Worm (Caenorhabditis elegans) whole organism, mixed stage, embryonic: ENCODE data around the gene lgg-1.

Experiments
- M03D4.4 ChIP-seq: sonication (generic microtip); optimal IDR thresholded peaks from 2 replicates; lab custom pipeline; 2017; ENCODE audit warnings: mild to moderate bottlenecking, missing genetic modification characterization, missing compliant biosample characterization
- bed-3 ChIP-seq: fragments of 200-800 bp; sonication (Bioruptor generic); optimal IDR thresholded peaks from 3 replicates; lab custom pipeline; 2018; ENCODE audit warnings: mild to moderate bottlenecking, missing genetic modification characterization, moderate library complexity, missing compliant biosample characterization
- blmp-1 ChIP-seq: fragments of 150-350 bp; optimal IDR thresholded peaks from 2 replicates; lab custom pipeline; 2014; ENCODE audit warnings: missing biosample characterization, missing genetic modification characterization
- ceh-39 ChIP-seq: fragments of 150-350 bp; optimal IDR thresholded peaks from 2 replicates; lab custom pipeline; 2014; ENCODE audit warnings: missing biosample characterization, missing genetic modification characterization
- ceh-43 ChIP-seq: fragments of 200-800 bp; sonication (Bioruptor generic); optimal IDR thresholded peaks from 2 replicates; lab custom pipeline; 2018; ENCODE audit warnings: mild to moderate bottlenecking, missing genetic modification characterization, moderate library complexity, missing compliant biosample characterization
- ceh-83 ChIP-seq: fragments of 200-800 bp; sonication (Bioruptor generic); optimal IDR thresholded peaks from 2 replicates; lab custom pipeline; 2018; ENCODE audit warnings: mild to moderate bottlenecking, missing genetic modification characterization, missing compliant biosample characterization
- ces-1 ChIP-seq: fragments of 150-350 bp; optimal IDR thresholded peaks from 2 replicates; lab custom pipeline; 2014; ENCODE audit warnings: missing biosample characterization, missing genetic modification reagents, missing genetic modification characterization
- cnd-1 ChIP-seq: fragments of 200-800 bp; sonication (Bioruptor generic); optimal IDR thresholded peaks from 2 replicates; lab custom pipeline; 2018; ENCODE audit warnings: mild to moderate bottlenecking, missing genetic modification characterization, missing compliant biosample characterization
- drap-1 ChIP-seq: fragments of 200-800 bp; sonication (Bioruptor generic); optimal IDR thresholded peaks from 3 replicates; lab custom pipeline; 2018; ENCODE audit warnings: mild to moderate bottlenecking, missing genetic modification characterization, missing compliant biosample characterization
- elt-1 ChIP-seq: sonication (generic microtip); optimal IDR thresholded peaks from 2 replicates; lab custom pipeline; 2017; ENCODE audit warnings: missing genetic modification characterization, mild to moderate bottlenecking, missing compliant biosample characterization, antibody characterized with exemption, moderate library complexity, borderline replicate concordance; ENCODE audit not compliant: insufficient read depth
- elt-3 ChIP-seq: fragments of 150-350 bp; optimal IDR thresholded peaks from 2 replicates; lab custom pipeline; 2014; ENCODE audit warnings: missing biosample characterization, missing genetic modification characterization
- flh-1 ChIP-seq: fragments of 200-800 bp; sonication (Bioruptor generic); optimal IDR thresholded peaks from 2 replicates; lab custom pipeline; 2018; ENCODE audit warnings: mild to moderate bottlenecking, missing genetic modification characterization, moderate library complexity, missing compliant biosample characterization
- ham-2 ChIP-seq: fragments of 200-800 bp; sonication (Bioruptor generic); optimal IDR thresholded peaks from 2 replicates; lab custom pipeline; 2018; ENCODE audit warnings: mild to moderate bottlenecking, missing genetic modification characterization, missing compliant biosample characterization
- hlh-1 ChIP-seq: fragments of 150-350 bp; optimal IDR thresholded peaks from 2 replicates; lab custom pipeline; 2014; ENCODE audit warnings: missing biosample characterization, missing genetic modification reagents, missing genetic modification characterization
- lin-13 ChIP-seq: fragments of 150-350 bp; optimal IDR thresholded peaks from 2 replicates; lab custom pipeline; 2014; ENCODE audit warnings: missing biosample characterization, missing genetic modification characterization
- lin-32 ChIP-seq: fragments of 200-800 bp; sonication (Bioruptor generic); optimal IDR thresholded peaks from 2 replicates; lab custom pipeline; 2018; ENCODE audit warnings: mild to moderate bottlenecking, missing genetic modification characterization, missing compliant biosample characterization
- lsy-2 ChIP-seq: fragments of 150-350 bp; optimal IDR thresholded peaks from 2 replicates; lab custom pipeline; 2014; ENCODE audit warnings: missing biosample characterization, missing genetic modification characterization
- mab-5 ChIP-seq: fragments of 150-350 bp; optimal IDR thresholded peaks from 2 replicates; lab custom pipeline; 2014; ENCODE audit warnings: missing biosample characterization, missing genetic modification characterization
- mep-1 ChIP-seq: fragments of 150-350 bp; optimal IDR thresholded peaks from 2 replicates; lab custom pipeline; 2017; ENCODE audit warnings: missing biosample characterization, missing genetic modification reagents, missing genetic modification characterization, inconsistent platforms
- mls-2 ChIP-seq: sonication (generic microtip); optimal IDR thresholded peaks from 2 replicates; lab custom pipeline; 2016; ENCODE audit warnings: mild to moderate bottlenecking, missing genetic modification characterization, moderate library complexity, missing compliant biosample characterization
- nhr-12 ChIP-seq: fragments of 150-350 bp; optimal IDR thresholded peaks from 2 replicates; lab custom pipeline; 2014; ENCODE audit warnings: missing biosample characterization, missing genetic modification characterization
- nhr-2 ChIP-seq: fragments of 150-350 bp; optimal IDR thresholded peaks from 2 replicates; lab custom pipeline; 2014; ENCODE audit warnings: missing biosample characterization, missing genetic modification characterization
- nhr-237 ChIP-seq: fragments of 150-350 bp; optimal IDR thresholded peaks from 2 replicates; lab custom pipeline; 2014; ENCODE audit warnings: missing biosample characterization, missing genetic modification characterization
- nhr-28 ChIP-seq: fragments of 150-350 bp; optimal IDR thresholded peaks from 2 replicates; lab custom pipeline; 2014; ENCODE audit warnings: missing biosample characterization, missing genetic modification characterization
- nhr-76 ChIP-seq: sonication (generic microtip); optimal IDR thresholded peaks from 2 replicates; lab custom pipeline; 2017; ENCODE audit warnings: missing biosample characterization, missing genetic modification characterization
- pha-4 ChIP-seq: fragments of 150-350 bp; optimal IDR thresholded peaks from 2 replicates; lab custom pipeline; 2018; ENCODE audit warnings: missing biosample characterization, missing genetic modification reagents, missing genetic modification characterization
- sem-2 ChIP-seq: fragments of 200-800 bp; sonication (Bioruptor generic); optimal IDR thresholded peaks from 2 replicates; lab custom pipeline; 2018; ENCODE audit warnings: mild to moderate bottlenecking, missing genetic modification characterization, missing compliant biosample characterization
- snpc-4 ChIP-seq: fragments of 150-350 bp; optimal IDR thresholded peaks from 2 replicates; lab custom pipeline; 2014; ENCODE audit warnings: missing biosample characterization, missing genetic modification characterization
- sptf-1 ChIP-seq: sonication (generic microtip); optimal IDR thresholded peaks from 2 replicates; lab custom pipeline; 2017; ENCODE audit warnings: mild to moderate bottlenecking, missing genetic modification characterization, moderate library complexity, missing compliant biosample characterization
- tbx-8 ChIP-seq: fragments of 200-800 bp; sonication (Bioruptor generic); optimal IDR thresholded peaks from 2 replicates; lab custom pipeline; 2018; ENCODE audit warnings: mild to moderate bottlenecking, missing genetic modification characterization, moderate library complexity, missing compliant biosample characterization
- unc-120 ChIP-seq: sonication (generic microtip); optimal IDR thresholded peaks from 2 replicates; lab custom pipeline; 2017; ENCODE audit warnings: missing genetic modification characterization, missing compliant biosample characterization; ENCODE audit not compliant: poor library complexity, severe bottlenecking
- unc-39 ChIP-seq: fragments of 150-350 bp; optimal IDR thresholded peaks from 2 replicates; lab custom pipeline; 2014; ENCODE audit warnings: missing biosample characterization, missing genetic modification characterization
- unc-62 ChIP-seq: fragments of 150-350 bp; optimal IDR thresholded peaks from 2 replicates; lab custom pipeline; 2014; ENCODE audit warnings: missing biosample characterization, missing genetic modification reagents, missing genetic modification characterization
- zip-8 ChIP-seq: fragments of 150-350 bp; optimal IDR thresholded peaks from 2 replicates; lab custom pipeline; 2014; ENCODE audit warnings: missing biosample characterization, missing genetic modification characterization
- ztf-11 ChIP-seq: fragments of 150-350 bp; optimal IDR thresholded peaks from 2 replicates; lab custom pipeline; 2014; ENCODE audit warnings: missing biosample characterization, missing genetic modification characterization

Gene lgg-1

DNA sequence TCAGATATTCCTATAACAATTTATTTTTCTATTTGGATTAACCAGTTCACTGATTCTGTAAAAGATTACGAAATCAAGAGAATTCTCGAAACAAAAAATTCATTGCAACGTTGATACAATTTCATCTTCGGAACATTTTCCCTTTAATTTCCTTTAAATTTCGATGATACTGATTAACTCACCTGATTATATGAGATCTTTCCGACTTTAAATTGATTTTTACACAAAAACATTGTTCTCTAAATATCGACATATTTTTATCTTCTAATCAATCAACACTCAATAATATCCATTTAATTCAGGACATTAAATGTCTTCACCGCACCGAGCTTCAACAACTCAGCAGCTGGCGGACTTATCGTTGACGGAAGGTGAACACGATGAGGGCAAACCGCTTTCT, 23.5 kb upstream of the lgg-1 start, which contains the start of gene lin-23:
lin-23 (plus strand) TSS at position 301 of the 400 bp plus-strand sequence.
- no peak for TF ChIP-seq nhr-2 (tag; lab: Kevin White, UChicago)
- TF ChIP-seq nhr-12 (tag; lab: Kevin White, UChicago), result no peak
- no peak for TF ChIP-seq ztf-11 (tag; lab: Kevin White, UChicago)
- no peak for TF ChIP-seq mep-1 (tag; lab: Kevin White, UChicago)
- no peak for TF ChIP-seq bed-3 (GFP tag; lab: Kevin White, UChicago)
- no peak for TF ChIP-seq nhr-76
- no peak for TF ChIP-seq elt-3 (tag; lab: Kevin White, UChicago)
- no peak for TF ChIP-seq hlh-1 (tag; lab: Kevin White, UChicago)
- no peak for TF ChIP-seq zip-8 (tag; lab: Kevin White, UChicago)
- TF ChIP-seq sem-2, result no peak
- TF ChIP-seq nhr-28 (tag; lab: Kevin White, UChicago), result no peak
- no peak for TF ChIP-seq unc-39 (tag; lab: Kevin White, UChicago)
- no peak for TF ChIP-seq snpc-4 (tag; lab: Kevin White, UChicago)
- no peak for TF ChIP-seq flh-1 (GFP tag; lab: Kevin White, UChicago)
- TF ChIP-seq ces-1 (GFP tag; lab: Kevin White, UChicago), result no peak
- TF ChIP-seq unc-62, result no peak
- TF ChIP-seq nhr-237 (tag; lab: Kevin White, UChicago), result no peak
- no peak for TF ChIP-seq unc-120 (tag; lab: Kevin White, UChicago)
- TF ChIP-seq, all 35 proteins: peak for 0

ce11 chrII:6370110-6370509, 22.6 kb upstream of the lgg-1 start:
- peak; percentile 50 for TF ChIP-seq sptf-1 (tag; lab: Kevin White, UChicago)
- no peak for TF ChIP-seq cnd-1 (tag; lab: Kevin White, UChicago)
- no peak for TF ChIP-seq unc-39 (tag; lab: Kevin White, UChicago)
- no peak for TF ChIP-seq bed-3 (GFP tag; lab: Kevin White, UChicago)
- no peak for TF ChIP-seq tbx-8 (GFP tag; lab: Kevin White, UChicago)
- peak; percentile 88 for TF ChIP-seq ham-2 (GFP tag; lab: Kevin White, UChicago)
- TF ChIP-seq mls-2 (tag; lab: Kevin White, UChicago), result no peak
- peak; percentile 15 for TF ChIP-seq lin-13 (tag; lab: Kevin White, UChicago)
- TF ChIP-seq ceh-39 (tag; lab: Kevin White, UChicago), result peak; percentile 71
- peak; percentile 31 for TF ChIP-seq nhr-2 (tag; lab: Kevin White, UChicago)
- no peak for TF ChIP-seq ceh-83
- peak; percentile 60 for TF ChIP-seq hlh-1 (tag; lab: Kevin White, UChicago)
- no peak for TF ChIP-seq snpc-4 (tag; lab: Kevin White, UChicago)
- no peak for TF ChIP-seq M03D4.4 (tag; lab: Kevin White, UChicago)
- TF ChIP-seq zip-8 (tag; lab: Kevin White, UChicago), result no peak
- TF ChIP-seq pha-4 (tag; lab: Kevin White, UChicago), result peak; percentile 66
- TF ChIP-seq nhr-76, result no peak
- TF ChIP-seq unc-120 (tag; lab: Kevin White, UChicago), result peak; percentile 36
- TF ChIP-seq lin-32 (GFP tag; lab: Kevin White, UChicago), result no peak
- no peak for TF ChIP-seq flh-1 (GFP tag; lab: Kevin White, UChicago)
- TF ChIP-seq blmp-1 (tag; lab: Kevin White, UChicago), result peak; percentile 74
- no peak for TF ChIP-seq ztf-11 (tag; lab: Kevin White, UChicago)
- TF ChIP-seq mab-5 (tag; lab: Kevin White, UChicago), result no peak
- no peak for TF ChIP-seq ceh-43 (GFP tag; lab: Kevin White, UChicago)
- no peak for TF ChIP-seq sem-2
- TF ChIP-seq mep-1 (tag; lab: Kevin White, UChicago), result peak; percentile 75
- TF ChIP-seq drap-1 (GFP tag; lab: Kevin White, UChicago), result peak; percentile 48
- TF ChIP-seq nhr-28 (tag; lab: Kevin White, UChicago), result no peak
- peak; percentile 65 for TF ChIP-seq lsy-2 (tag; lab: Kevin White, UChicago)
- TF ChIP-seq elt-3 (tag; lab: Kevin White, UChicago), result no peak
- TF ChIP-seq nhr-12 (tag; lab: Kevin White, UChicago), result no peak
- TF ChIP-seq ces-1 (GFP tag; lab: Kevin White, UChicago), result peak; percentile 95
- TF ChIP-seq nhr-237 (tag; lab: Kevin White, UChicago), result peak; percentile 62
- peak; percentile 46 for TF ChIP-seq unc-62
- no peak for TF ChIP-seq elt-1 (tag; lab: Kevin White, UChicago)

ce11 chrII:6366696-6367095, 19.2 kb upstream of the lgg-1 start, which contains the start of gene ctsa-4.1:
ctsa-4.1 (plus strand) TSS chrII:6366996.
- TF ChIP-seq nhr-28 (tag; lab: Kevin White, UChicago), result no peak
